Fruit fly (Drosophila melanogaster) whole organism, prepupa: ENCODE results near the gene CG11629.

Experiments
- Blimp-1 ChIP-seq: fragments of 200-800 bp; sonication (Bioruptor generic); optimal IDR thresholded peaks from 3 replicates; lab custom pipeline; 2017; ENCODE audit warnings: missing biosample characterization, missing genetic modification characterization, mild to moderate bottlenecking, moderate library complexity, missing genetic modification reagents
- CG10631 ChIP-seq: fragments of 200-800 bp; sonication (Bioruptor generic); optimal IDR thresholded peaks from 2 replicates; lab custom pipeline; 2016; ENCODE audit warnings: missing biosample characterization, missing genetic modification characterization
- CG11762 ChIP-seq: fragments of 200-800 bp; sonication (Bioruptor generic); optimal IDR thresholded peaks from 3 replicates; lab custom pipeline; 2016; ENCODE audit warnings: missing biosample characterization, missing genetic modification characterization; ENCODE audit not compliant: insufficient read depth
- CG11902 ChIP-seq: fragments of 200-800 bp; sonication (Bioruptor generic); optimal IDR thresholded peaks from 3 replicates; lab custom pipeline; 2016; ENCODE audit warnings: missing biosample characterization, missing genetic modification characterization
- CG15336 ChIP-seq: fragments of 200-800 bp; sonication (Bioruptor generic); IDR thresholded peaks from 2 replicates; pipeline ENCODE4 v1.3.6; 2022; ENCODE audit warnings: missing biosample characterization, missing genetic modification characterization
- CG16779 ChIP-seq: fragments of 200-800 bp; sonication (Bioruptor generic); optimal IDR thresholded peaks from 3 replicates; lab custom pipeline; 2017; ENCODE audit warnings: missing biosample characterization, mild to moderate bottlenecking, missing genetic modification characterization
- CG31627 ChIP-seq: fragments of 200-800 bp; sonication (Bioruptor generic); optimal IDR thresholded peaks from 3 replicates; lab custom pipeline; 2016; ENCODE audit warnings: missing biosample characterization, missing genetic modification characterization
- CG32006 ChIP-seq: fragments of 200-800 bp; sonication (Bioruptor generic); optimal IDR thresholded peaks from 3 replicates; lab custom pipeline; 2017; ENCODE audit warnings: missing biosample characterization, mild to moderate bottlenecking, missing genetic modification characterization
- CG34406 ChIP-seq: fragments of 200-800 bp; sonication (Bioruptor generic); optimal IDR thresholded peaks from 3 replicates; lab custom pipeline; 2016; ENCODE audit warnings: missing biosample characterization, missing genetic modification characterization
- CG4318 ChIP-seq: fragments of 200-800 bp; sonication (Bioruptor generic); optimal IDR thresholded peaks from 3 replicates; lab custom pipeline; 2017; ENCODE audit warnings: missing biosample characterization, mild to moderate bottlenecking, missing genetic modification characterization
- CG6163 ChIP-seq: fragments of 200-800 bp; sonication (Bioruptor generic); IDR thresholded peaks from 3 replicates; pipeline ENCODE4 v1.3.6; 2022; ENCODE audit warnings: missing biosample characterization, missing genetic modification characterization
- CG6276 ChIP-seq: fragments of 200-800 bp; sonication (Bioruptor generic); optimal IDR thresholded peaks from 2 replicates; lab custom pipeline; 2017; ENCODE audit warnings: missing biosample characterization, mild to moderate bottlenecking, missing genetic modification characterization
- CG6792 ChIP-seq: fragments of 200-800 bp; sonication (Bioruptor generic); optimal IDR thresholded peaks from 3 replicates; lab custom pipeline; 2016; ENCODE audit warnings: missing biosample characterization, missing genetic modification characterization
- CG6808 ChIP-seq: fragments of 200-800 bp; sonication (Bioruptor generic); optimal IDR thresholded peaks from 3 replicates; lab custom pipeline; 2017; ENCODE audit warnings: missing biosample characterization, missing genetic modification characterization, mild to moderate bottlenecking, moderate library complexity, missing genetic modification reagents
- CG6854 ChIP-seq: fragments of 200-800 bp; sonication (Bioruptor generic); optimal IDR thresholded peaks from 2 replicates; lab custom pipeline; 2017; ENCODE audit warnings: missing biosample characterization, mild to moderate bottlenecking, missing genetic modification characterization
- CG7368 ChIP-seq: fragments of 200-800 bp; sonication (Bioruptor generic); optimal IDR thresholded peaks from 3 replicates; lab custom pipeline; 2016; ENCODE audit warnings: missing biosample characterization, missing genetic modification characterization
- CG8319 ChIP-seq: fragments of 200-800 bp; sonication (Bioruptor generic); optimal IDR thresholded peaks from 3 replicates; lab custom pipeline; 2016; ENCODE audit warnings: missing biosample characterization, missing genetic modification characterization
- Eip75B ChIP-seq: fragments of 200-800 bp; sonication (Bioruptor generic); optimal IDR thresholded peaks from 3 replicates; lab custom pipeline; 2016; ENCODE audit warnings: missing biosample characterization, missing genetic modification characterization
- Eip78C ChIP-seq: fragments of 200-800 bp; sonication (Bioruptor generic); peaks from one replicate; lab custom pipeline; 2016; ENCODE audit warnings: missing biosample characterization, missing genetic modification characterization
- Eip93F ChIP-seq: fragments of 200-800 bp; sonication (Bioruptor generic); optimal IDR thresholded peaks from 2 replicates; lab custom pipeline; 2016; ENCODE audit warnings: missing biosample characterization, mild to moderate bottlenecking, missing genetic modification characterization
- Ets96B ChIP-seq: fragments of 200-800 bp; optimal IDR thresholded peaks from 2 replicates; lab custom pipeline; 2019; ENCODE audit warnings: missing biosample characterization, mild to moderate bottlenecking, missing genetic modification characterization, moderate library complexity
- Hr38 ChIP-seq: sonication (Bioruptor generic); optimal IDR thresholded peaks from 2 replicates; lab custom pipeline; 2016; ENCODE audit warnings: missing biosample characterization, missing genetic modification characterization
- Hr39 ChIP-seq: fragments of 200-800 bp; sonication (Bioruptor generic); optimal IDR thresholded peaks from 2 replicates; lab custom pipeline; 2016; ENCODE audit warnings: missing biosample characterization, missing genetic modification characterization
- Lpt ChIP-seq: fragments of 200-800 bp; sonication (Bioruptor generic); optimal IDR thresholded peaks from 3 replicates; lab custom pipeline; 2016; ENCODE audit warnings: missing biosample characterization, missing genetic modification characterization
- Smox ChIP-seq: fragments of 200-800 bp; sonication (Bioruptor generic); optimal IDR thresholded peaks from 3 replicates; lab custom pipeline; 2016; ENCODE audit warnings: missing biosample characterization, missing genetic modification characterization
- Sox102F ChIP-seq: fragments of 200-800 bp; sonication (Bioruptor generic); optimal IDR thresholded peaks from 2 replicates; lab custom pipeline; 2016; ENCODE audit warnings: missing biosample characterization, mild to moderate bottlenecking, missing genetic modification characterization
- Sox14 ChIP-seq: fragments of 200-800 bp; sonication (Bioruptor generic); optimal IDR thresholded peaks from 3 replicates; lab custom pipeline; 2016; ENCODE audit warnings: missing biosample characterization, missing genetic modification characterization
- Sox15 ChIP-seq: fragments of 200-800 bp; sonication (Bioruptor generic); optimal IDR thresholded peaks from 3 replicates; lab custom pipeline; 2016; ENCODE audit warnings: missing biosample characterization, missing genetic modification characterization
- achi ChIP-seq: fragments of 200-800 bp; sonication (Bioruptor generic); optimal IDR thresholded peaks from 3 replicates; lab custom pipeline; 2016; ENCODE audit warnings: missing biosample characterization, missing genetic modification characterization
- acj6 ChIP-seq: fragments of 200-800 bp; sonication (Bioruptor generic); optimal IDR thresholded peaks from 3 replicates; lab custom pipeline; 2016; ENCODE audit warnings: missing biosample characterization, missing genetic modification characterization
- cyc ChIP-seq: fragments of 200-800 bp; sonication (Bioruptor generic); optimal IDR thresholded peaks from 3 replicates; lab custom pipeline; 2016; ENCODE audit warnings: missing biosample characterization, missing genetic modification characterization
- dac ChIP-seq: fragments of 200-800 bp; sonication (Bioruptor generic); optimal IDR thresholded peaks from 2 replicates; lab custom pipeline; 2017; ENCODE audit warnings: missing biosample characterization, mild to moderate bottlenecking, missing genetic modification characterization
- eg ChIP-seq: fragments of 200-800 bp; sonication (Bioruptor generic); IDR thresholded peaks from 3 replicates; pipeline ENCODE4 v1.3.6; 2022; ENCODE audit warnings: missing biosample characterization, missing genetic modification characterization
- fd59A ChIP-seq: fragments of 200-800 bp; sonication (Bioruptor generic); optimal IDR thresholded peaks from 2 replicates; lab custom pipeline; 2017; ENCODE audit warnings: missing biosample characterization, mild to moderate bottlenecking, missing genetic modification characterization, missing genetic modification reagents
- fd85E ChIP-seq: fragments of 200-800 bp; sonication (Bioruptor generic); optimal IDR thresholded peaks from 3 replicates; lab custom pipeline; 2016; ENCODE audit warnings: missing biosample characterization, missing genetic modification characterization
- fkh ChIP-seq: fragments of 200-800 bp; sonication (Bioruptor generic); optimal IDR thresholded peaks from 3 replicates; lab custom pipeline; 2017; ENCODE audit warnings: missing biosample characterization, mild to moderate bottlenecking, missing genetic modification characterization, moderate library complexity
- lz ChIP-seq: fragments of 200-800 bp; sonication (Bioruptor generic); optimal IDR thresholded peaks from 3 replicates; lab custom pipeline; 2016; ENCODE audit warnings: missing biosample characterization, missing genetic modification characterization
- net ChIP-seq: fragments of 200-800 bp; sonication (Bioruptor generic); optimal IDR thresholded peaks from 3 replicates; lab custom pipeline; 2016; ENCODE audit warnings: missing biosample characterization, missing genetic modification characterization
- pdm3 ChIP-seq: fragments of 200-800 bp; sonication (Bioruptor generic); optimal IDR thresholded peaks from 3 replicates; lab custom pipeline; 2016; ENCODE audit warnings: missing biosample characterization, missing genetic modification characterization
- salr ChIP-seq, 2 experiments: fragments of 200-800 bp; sonication (Bioruptor generic); optimal IDR thresholded peaks; 3 replicates each; lab custom pipeline; 2016 to 2018; ENCODE audit warnings: missing biosample characterization in 2 of 2, missing genetic modification characterization in 2 of 2, mild to moderate bottlenecking in 1 of 2
- spab ChIP-seq: fragments of 200-800 bp; sonication (Bioruptor generic); optimal IDR thresholded peaks from 2 replicates; lab custom pipeline; 2017; ENCODE audit warnings: missing biosample characterization, mild to moderate bottlenecking, missing genetic modification characterization, missing genetic modification reagents
- ss ChIP-seq, 2 experiments: fragments of 200-800 bp; sonication (Bioruptor generic); optimal IDR thresholded peaks; 2 replicates in 1 of 2; 3 replicates in 1 of 2; lab custom pipeline; 2017 to 2018; ENCODE audit warnings: mild to moderate bottlenecking in 2 of 2, missing biosample characterization in 2 of 2, missing genetic modification characterization in 2 of 2, moderate library complexity in 1 of 2
- svp ChIP-seq: fragments of 200-800 bp; sonication (Bioruptor generic); peaks from one replicate; lab custom pipeline; 2016; ENCODE audit warnings: missing biosample characterization, missing genetic modification characterization
- topi ChIP-seq: fragments of 200-800 bp; sonication (Bioruptor generic); optimal IDR thresholded peaks from 3 replicates; lab custom pipeline; 2016; ENCODE audit warnings: missing biosample characterization, missing genetic modification characterization

The CG11629 gene

dm6 chr2L:21905139-21905538, 7.0 kb upstream of the CG11629 start:
- TF ChIP-seq CG34406, result no peak
- TF ChIP-seq CG6854 (GFP tag; lab: Kevin White, UChicago), result no peak
- no peak for TF ChIP-seq Eip93F (GFP tag; lab: Kevin White, UChicago)
- no peak for TF ChIP-seq fd59A
- no peak for TF ChIP-seq CG4318 (GFP tag; lab: Kevin White, UChicago)
- no peak for TF ChIP-seq Hr38 (GFP tag; lab: Kevin White, UChicago)
- TF ChIP-seq topi (GFP tag; lab: Kevin White, UChicago), result no peak

- no peak for TF ChIP-seq topi (GFP tag; lab: Kevin White, UChicago)
- peak; percentile 35 for TF ChIP-seq svp (GFP tag; lab: Kevin White, UChicago)
These were observed 6.1 kb upstream of the CG11629 start for dm6 chr2L:21904183-21904582.

- no peak for TF ChIP-seq CG10631
- TF ChIP-seq CG15336 (GFP tag; lab: Robert Waterston, UW), result no peak
- TF ChIP-seq pdm3 (GFP tag; lab: Kevin White, UChicago), result no peak
- TF ChIP-seq fd59A, result no peak
- TF ChIP-seq svp (GFP tag; lab: Kevin White, UChicago), result no peak
- TF ChIP-seq salr (GFP tag; optimal IDR thresholded peaks at IDR 0.05; lab: Kevin White, UChicago), result no peak
- TF ChIP-seq cyc (GFP tag; lab: Kevin White, UChicago), result no peak
- TF ChIP-seq Eip78C (GFP tag; lab: Kevin White, UChicago), result no peak
- no peak for TF ChIP-seq ss (GFP tag; optimal IDR thresholded peaks at IDR 0.05; lab: Kevin White, UChicago)
These were observed 4.6 kb upstream of the CG11629 start, which contains the start of gene CG1421 for dm6 chr2L:21902693-21903092. Gene CG1421 (plus strand): TSS chr2L:21902993.

- TF ChIP-seq net (GFP tag; lab: Kevin White, UChicago) (no peak), CG31627 (GFP tag; lab: Kevin White, UChicago) (no peak), Lpt (GFP tag; lab: Kevin White, UChicago) (no peak), achi (no peak), Eip75B (GFP tag; lab: Kevin White, UChicago) (no peak), lz (GFP tag; lab: Kevin White, UChicago) (no peak), CG6163 (GFP tag; lab: Robert Waterston, UW) (peak; percentile 58), Eip78C (GFP tag; lab: Kevin White, UChicago) (peak; percentile 62), CG34406 (no peak), Smox (GFP tag; lab: Kevin White, UChicago) (no peak), acj6 (GFP tag; lab: Kevin White, UChicago) (no peak), CG15336 (GFP tag; lab: Robert Waterston, UW) (no peak), fkh (GFP tag; lab: Kevin White, UChicago) (peak; percentile 75), CG11762 (GFP tag; lab: Kevin White, UChicago) (no peak), salr (GFP tag; optimal IDR thresholded peaks at IDR 0.05; lab: Kevin White, UChicago) (no peak), CG6854 (GFP tag; lab: Kevin White, UChicago) (no peak), svp (GFP tag; lab: Kevin White, UChicago) (no peak), CG11902 (no peak), CG7368 (GFP tag; lab: Kevin White, UChicago) (no peak), dac (GFP tag; lab: Kevin White, UChicago) (no peak), CG6792 (GFP tag; lab: Kevin White, UChicago) (no peak), Sox15 (GFP tag; lab: Kevin White, UChicago) (no peak), CG6276 (GFP tag; lab: Kevin White, UChicago) (no peak), CG32006 (GFP tag; lab: Kevin White, UChicago) (no peak), Eip93F (GFP tag; lab: Kevin White, UChicago) (no peak), Sox14 (GFP tag; lab: Kevin White, UChicago) (peak; percentile 47), topi (GFP tag; lab: Kevin White, UChicago) (no peak), CG8319 (GFP tag; lab: Kevin White, UChicago) (no peak), eg (GFP tag; lab: Robert Waterston, UW) (no peak; the same call in 2 of the 3 replicates), fd85E (GFP tag; lab: Kevin White, UChicago) (peak; percentile 39), Blimp-1 (GFP tag; lab: Kevin White, UChicago) (no peak), CG6808 (no peak), Sox102F (GFP tag; lab: Kevin White, UChicago) (no peak), Hr39 (GFP tag; lab: Kevin White, UChicago) (no peak), spab (GFP tag; lab: Kevin White, UChicago) (no peak), Hr38 (GFP tag; lab: Kevin White, UChicago) (no peak), CG16779 (tag; lab: Kevin White, UChicago) (no peak), Ets96B (tag; lab: Kevin White, UChicago) (no peak)
These were observed 1.1 kb upstream of the CG11629 start for dm6 chr2L:21899001-21899715.
